Fruit fly (Drosophila melanogaster) whole organism, embryonic: ENCODE data around the gene Hr4.

Experiments used
- Aef1 ChIP-seq: fragments of 200-800 bp; sonication (Bioruptor generic); IDR thresholded peaks from 3 replicates; pipeline ENCODE4 v1.3.6; 2022; ENCODE audit warnings: missing biosample characterization, missing genetic modification characterization
- CG10431 ChIP-seq: fragments of 200-800 bp; sonication (Bioruptor generic); optimal IDR thresholded peaks from 3 replicates; lab custom pipeline; 2018; ENCODE audit warnings: missing biosample characterization, mild to moderate bottlenecking, missing genetic modification characterization
- CG11247 ChIP-seq: fragments of 200-800 bp; sonication (Bioruptor generic); IDR thresholded peaks from 2 replicates; pipeline ENCODE4 v1.3.6; 2022; ENCODE audit warnings: missing biosample characterization, missing genetic modification characterization
- CG11456 ChIP-seq: fragments of 200-800 bp; sonication (Bioruptor generic); IDR thresholded peaks from 3 replicates; pipeline ENCODE4 v1.3.6; 2022; ENCODE audit warnings: missing biosample characterization, missing genetic modification characterization
- CG12155 ChIP-seq: fragments of 200-800 bp; sonication (Bioruptor generic); optimal IDR thresholded peaks from 3 replicates; lab custom pipeline; 2016; ENCODE audit warnings: missing biosample characterization, missing genetic modification characterization
- CG12942 ChIP-seq: fragments of 200-800 bp; sonication (Bioruptor generic); optimal IDR thresholded peaks from 3 replicates; lab custom pipeline; 2016; ENCODE audit warnings: missing biosample characterization, missing genetic modification characterization
- CG15696 ChIP-seq: fragments of 200-800 bp; sonication (Bioruptor generic); optimal IDR thresholded peaks from 2 replicates; lab custom pipeline; 2019; ENCODE audit warnings: missing biosample characterization, mild to moderate bottlenecking, missing genetic modification characterization, moderate library complexity
- CG17328 ChIP-seq: fragments of 200-800 bp; sonication (Bioruptor generic); IDR thresholded peaks from 2 replicates; pipeline ENCODE4 v1.3.6; 2022; ENCODE audit warnings: missing biosample characterization, missing genetic modification characterization
- CG1792 ChIP-seq: fragments of 200-800 bp; sonication (Bioruptor generic); optimal IDR thresholded peaks from 2 replicates; lab custom pipeline; 2016; ENCODE audit warnings: missing biosample characterization, missing genetic modification characterization
- CG30403 ChIP-seq: fragments of 200-800 bp; sonication (Bioruptor generic); optimal IDR thresholded peaks from 3 replicates; lab custom pipeline; 2016; ENCODE audit warnings: missing biosample characterization, missing genetic modification characterization
- CG33213 ChIP-seq: fragments of 200-800 bp; sonication (Bioruptor generic); optimal IDR thresholded peaks from 3 replicates; lab custom pipeline; 2016; ENCODE audit warnings: missing biosample characterization, missing genetic modification characterization
- CG3407 ChIP-seq: fragments of 200-800 bp; sonication (Bioruptor generic); optimal IDR thresholded peaks from 2 replicates; lab custom pipeline; 2018; ENCODE audit warnings: missing biosample characterization, mild to moderate bottlenecking, missing genetic modification characterization
- CG4617 ChIP-seq: fragments of 200-800 bp; sonication (Bioruptor generic); optimal IDR thresholded peaks from 3 replicates; lab custom pipeline; 2016; ENCODE audit warnings: missing biosample characterization, missing genetic modification characterization, borderline replicate concordance
- CG5953 ChIP-seq: fragments of 200-800 bp; sonication (Bioruptor generic); IDR thresholded peaks from 2 replicates; pipeline ENCODE4 v1.3.6; 2022; ENCODE audit warnings: missing biosample characterization, missing genetic modification characterization
- CG6689 ChIP-seq: fragments of 200-800 bp; sonication (Bioruptor generic); IDR thresholded peaks from 2 replicates; pipeline ENCODE4 v1.3.6; 2022; ENCODE audit warnings: missing biosample characterization, missing genetic modification characterization
- CG7271 ChIP-seq: fragments of 200-800 bp; sonication (Bioruptor generic); optimal IDR thresholded peaks from 2 replicates; lab custom pipeline; 2018; ENCODE audit warnings: missing biosample characterization, mild to moderate bottlenecking, missing genetic modification characterization, moderate library complexity
- CG7556 ChIP-seq: fragments of 200-800 bp; sonication (Bioruptor generic); optimal IDR thresholded peaks from 2 replicates; lab custom pipeline; 2017; ENCODE audit warnings: missing biosample characterization, mild to moderate bottlenecking, missing genetic modification characterization
- CG9215 ChIP-seq: fragments of 200-800 bp; sonication (Bioruptor generic); IDR thresholded peaks from 2 replicates; pipeline ENCODE4 v1.3.6; 2022; ENCODE audit warnings: missing biosample characterization, missing genetic modification characterization
- CG9609 ChIP-seq: fragments of 200-800 bp; sonication (Bioruptor generic); optimal IDR thresholded peaks from 3 replicates; lab custom pipeline; 2016; ENCODE audit warnings: missing biosample characterization, missing genetic modification characterization
- CrebB ChIP-seq: fragments of 200-800 bp; sonication (Bioruptor generic); optimal IDR thresholded peaks from 3 replicates; lab custom pipeline; 2018; ENCODE audit warnings: missing biosample characterization, mild to moderate bottlenecking, missing genetic modification characterization
- Doc2 ChIP-seq: fragments of 200-800 bp; sonication (Bioruptor generic); IDR thresholded peaks from 2 replicates; pipeline ENCODE4 v1.3.6; 2022; ENCODE audit warnings: missing biosample characterization, missing genetic modification characterization
- Dref ChIP-seq: fragments of 200-800 bp; sonication (Bioruptor generic); IDR thresholded peaks from 2 replicates; pipeline ENCODE4 v1.3.6; 2022; ENCODE audit warnings: missing biosample characterization, missing genetic modification characterization
- Drgx ChIP-seq: fragments of 200-800 bp; sonication (Bioruptor generic); IDR thresholded peaks from 2 replicates; pipeline ENCODE4 v1.3.6; 2022; ENCODE audit warnings: missing biosample characterization, missing genetic modification characterization
- HLH4C ChIP-seq: fragments of 200-800 bp; sonication (Bioruptor generic); IDR thresholded peaks from 3 replicates; pipeline ENCODE4 v1.3.6; 2022; ENCODE audit warnings: missing biosample characterization, missing genetic modification characterization; ENCODE audit not compliant: partially characterized antibody
- MTF-1 ChIP-seq: fragments of 200-800 bp; sonication (Bioruptor generic); optimal IDR thresholded peaks from 2 replicates; lab custom pipeline; 2018; ENCODE audit warnings: missing biosample characterization, mild to moderate bottlenecking, missing genetic modification characterization, borderline replicate concordance
- Med ChIP-seq: fragments of 200-800 bp; sonication (Bioruptor generic); peaks from one replicate; lab custom pipeline; 2016; ENCODE audit warnings: missing biosample characterization, missing genetic modification characterization, mild to moderate bottlenecking, inconsistent platforms, moderate library complexity
- Myb ChIP-seq: fragments of 200-800 bp; sonication (Bioruptor generic); optimal IDR thresholded peaks from 2 replicates; lab custom pipeline; 2016; ENCODE audit warnings: missing biosample characterization, missing genetic modification characterization
- NC2α ChIP-seq: fragments of 200-800 bp; sonication (Bioruptor generic); optimal IDR thresholded peaks from 2 replicates; lab custom pipeline; 2016; ENCODE audit warnings: missing biosample characterization, missing genetic modification characterization
- NFAT ChIP-seq: fragments of 200-800 bp; sonication (Bioruptor generic); IDR thresholded peaks from 2 replicates; pipeline ENCODE4 v1.3.6; 2022; ENCODE audit warnings: missing biosample characterization, missing genetic modification characterization
- Nf-YB ChIP-seq: fragments of 200-800 bp; sonication (Bioruptor generic); optimal IDR thresholded peaks from 3 replicates; lab custom pipeline; 2019; ENCODE audit warnings: missing biosample characterization, mild to moderate bottlenecking, missing genetic modification characterization, moderate library complexity
- Poxn ChIP-seq: fragments of 200-800 bp; sonication (Bioruptor generic); IDR thresholded peaks from 2 replicates; pipeline ENCODE4 v1.3.6; 2022; ENCODE audit warnings: missing biosample characterization, missing genetic modification characterization
- Six4 ChIP-seq: fragments of 200-800 bp; sonication (Bioruptor generic); optimal IDR thresholded peaks from 2 replicates; lab custom pipeline; 2016; ENCODE audit warnings: missing biosample characterization, missing genetic modification characterization
- TFAM ChIP-seq: fragments of 200-800 bp; sonication (Bioruptor generic); optimal IDR thresholded peaks from 2 replicates; lab custom pipeline; 2017; ENCODE audit warnings: missing biosample characterization, missing genetic modification characterization, inconsistent platforms
- abd-A ChIP-seq: fragments of 200-800 bp; sonication (Bioruptor generic); optimal IDR thresholded peaks from 3 replicates; lab custom pipeline; 2019; ENCODE audit warnings: missing biosample characterization, mild to moderate bottlenecking, missing genetic modification characterization, moderate library complexity
- btn ChIP-seq: fragments of 200-800 bp; sonication (Bioruptor generic); optimal IDR thresholded peaks from 2 replicates; lab custom pipeline; 2016; ENCODE audit warnings: missing biosample characterization, missing genetic modification characterization
- disco-r ChIP-seq: fragments of 200-800 bp; sonication (Bioruptor generic); optimal IDR thresholded peaks from 2 replicates; lab custom pipeline; 2016; ENCODE audit warnings: missing biosample characterization, missing genetic modification characterization
- esg ChIP-seq: fragments of 200-800 bp; sonication (Bioruptor generic); conservative IDR thresholded peaks from 2 replicates; pipeline ENCODE4 v1.3.6; 2022; ENCODE audit warnings: missing biosample characterization, missing genetic modification characterization
- fu2 ChIP-seq: fragments of 200-800 bp; sonication (Bioruptor generic); optimal IDR thresholded peaks from 2 replicates; lab custom pipeline; 2016; ENCODE audit warnings: missing biosample characterization, missing genetic modification characterization
- gsb-n ChIP-seq: fragments of 200-800 bp; sonication (Bioruptor generic); optimal IDR thresholded peaks from 3 replicates; lab custom pipeline; 2018; ENCODE audit warnings: missing biosample characterization, mild to moderate bottlenecking, missing genetic modification characterization
- kay ChIP-seq: fragments of 200-800 bp; sonication (Bioruptor generic); optimal IDR thresholded peaks from 2 replicates; lab custom pipeline; 2016; ENCODE audit warnings: missing biosample characterization, missing genetic modification characterization
- lab ChIP-seq: fragments of 200-800 bp; sonication (Bioruptor generic); optimal IDR thresholded peaks from 3 replicates; lab custom pipeline; 2017; ENCODE audit warnings: missing biosample characterization, missing genetic modification characterization, mild to moderate bottlenecking, moderate library complexity, missing genetic modification reagents
- lilli ChIP-seq: fragments of 200-800 bp; sonication (Bioruptor generic); optimal IDR thresholded peaks from 3 replicates; lab custom pipeline; 2016; ENCODE audit warnings: missing biosample characterization, missing genetic modification characterization
- pan ChIP-seq, 4 experiments: fragments of >200 bp in 3 of 4; fragments of 200-800 bp in 1 of 4; sonication (Bioruptor generic) in 1 of 4; optimal IDR thresholded peaks in 3 of 4; IDR thresholded peaks in 1 of 4; 2 replicates each; pipeline versions ENCODE4 v1.3.6 to Lab custom; 2017 to 2022; ENCODE audit warnings: missing biosample characterization in 2 of 4, missing genetic modification characterization in 2 of 4, mixed read lengths in 1 of 4
- pzg ChIP-seq: fragments of 200-800 bp; sonication (Bioruptor generic); optimal IDR thresholded peaks from 3 replicates; lab custom pipeline; 2018; ENCODE audit warnings: missing biosample characterization, mild to moderate bottlenecking, missing genetic modification characterization, moderate library complexity
- sc ChIP-seq, 3 experiments: fragments of >200 bp in 2 of 3; fragments of 200-800 bp in 1 of 3; sonication (Bioruptor generic) in 1 of 3; optimal IDR thresholded peaks; 2 replicates in 2 of 3; 3 replicates in 1 of 3; lab custom pipeline; 2017; ENCODE audit warnings: mild to moderate bottlenecking in 1 of 3, missing biosample characterization in 1 of 3, missing genetic modification characterization in 1 of 3, missing genetic modification reagents in 1 of 3
- sens ChIP-seq: fragments of 200-800 bp; sonication (Bioruptor generic); peaks from one replicate; lab custom pipeline; 2016; ENCODE audit warnings: missing biosample characterization, missing genetic modification characterization
- stc ChIP-seq: fragments of 200-800 bp; sonication (Bioruptor generic); IDR thresholded peaks from 2 replicates; pipeline ENCODE4 v1.3.6; 2022; ENCODE audit warnings: missing biosample characterization, missing genetic modification characterization
- twi ChIP-seq: fragments of 200-800 bp; optimal IDR thresholded peaks from 2 replicates; lab custom pipeline; 2019; ENCODE audit warnings: missing biosample characterization, mild to moderate bottlenecking, missing genetic modification characterization, moderate library complexity
- zfh2 ChIP-seq: fragments of 200-800 bp; sonication (Bioruptor generic); optimal IDR thresholded peaks from 2 replicates; lab custom pipeline; 2016; ENCODE audit warnings: missing biosample characterization, missing genetic modification characterization

Hr4 gene

dm6 chrX:1951391-1952066, 9.8 kb downstream of the Hr4 start (continued):
- TF ChIP-seq gsb-n (tag; lab: Kevin White, UChicago) (peak; percentile 95), CG33213 (peak; percentile 91), CG15696 (tag; lab: Kevin White, UChicago) (peak; percentile 87), NC2α (GFP tag; lab: Kevin White, UChicago) (peak; percentile 92), pzg (GFP tag; lab: Kevin White, UChicago) (peak; percentile 27), sens (GFP tag; lab: Kevin White, UChicago) (peak; percentile 99), CG12155 (GFP tag; lab: Kevin White, UChicago) (peak; percentile 92), btn (GFP tag; lab: Kevin White, UChicago) (peak; percentile 93), sc (optimal IDR thresholded peaks at IDR 0.05; lab: Kevin White, UChicago) (no peak), sc (GFP tag; optimal IDR thresholded peaks at IDR 0.05; lab: Kevin White, UChicago) (peak; percentile 95), zfh2 (GFP tag; lab: Kevin White, UChicago) (peak; percentile 91), lab (GFP tag; lab: Kevin White, UChicago) (peak; percentile 98), CG3407 (peak; percentile 90), CG4617 (GFP tag; lab: Kevin White, UChicago) (peak; percentile 91), CG5953 (peak; percentile 91), Med (peak; percentile 99), CG7556 (peak; percentile 95), CG10431 (peak; percentile 88), Nf-YB (GFP tag; lab: Kevin White, UChicago) (peak; percentile 81), Dref (no peak), Drgx (GFP tag; lab: Robert Waterston, UW) (peak; percentile 98), lilli (GFP tag; lab: Kevin White, UChicago) (peak; percentile 96), CG12942 (peak; percentile 94), CG7271 (tag; lab: Kevin White, UChicago) (peak; percentile 80), abd-A (peak; percentile 71), NFAT (GFP tag; lab: Robert Waterston, UW) (peak; percentile 76), twi (tag; lab: Kevin White, UChicago) (peak; percentile 76), CG11247 (peak; percentile 88), CG1792 (GFP tag; lab: Kevin White, UChicago) (peak; percentile 93), kay (GFP tag; lab: Kevin White, UChicago) (peak; percentile 78), CG9215 (peak; percentile 83), TFAM (GFP tag; lab: Kevin White, UChicago) (peak; percentile 86), disco-r (peak; percentile 92), fu2 (peak; percentile 91), Myb (GFP tag; lab: Kevin White, UChicago) (peak; percentile 86), CG11456 (GFP tag; lab: Robert Waterston, UW) (peak; percentile 95), Six4 (GFP tag; lab: Kevin White, UChicago) (peak; percentile 95), pan (optimal IDR thresholded peaks at IDR 0.05; lab: Kevin White, UChicago) (no peak), pan (GFP tag; optimal IDR thresholded peaks at IDR 0.05 in 1 of 2, IDR thresholded peaks at IDR 0.05 in 1 of 2) (peak in 1 of 2 experiments; percentile 93), CrebB (peak; percentile 93), Aef1 (peak; percentile 85), Doc2 (GFP tag; lab: Robert Waterston, UW) (peak; percentile 21; the same call in 1 of the 2 replicates), Poxn (GFP tag; lab: Robert Waterston, UW) (peak; percentile 61; the same call in 1 of the 2 replicates), esg (GFP tag; lab: Robert Waterston, UW) (peak; percentile 89), stc (GFP tag; lab: Robert Waterston, UW) (peak; percentile 96), MTF-1 (GFP tag; lab: Kevin White, UChicago) (peak; percentile 93), HLH4C (no peak), CG30403 (GFP tag; lab: Kevin White, UChicago) (peak; percentile 95), CG9609 (GFP tag; lab: Kevin White, UChicago) (peak; percentile 96), CG6689 (GFP tag; lab: Robert Waterston, UW) (peak; percentile 94), CG17328 (peak; percentile 95)
